Fruit fly (Drosophila melanogaster) whole organism, embryonic: ENCODE results near the gene polo.

Experiments
- Adf1 ChIP-seq: fragments of 200-800 bp; sonication (Bioruptor generic); IDR thresholded peaks from 2 replicates; pipeline ENCODE4 v1.3.6; 2022; ENCODE audit warnings: missing biosample characterization, missing genetic modification characterization
- Atf3 ChIP-seq: fragments of 200-800 bp; sonication (Bioruptor generic); optimal IDR thresholded peaks from 3 replicates; lab custom pipeline; 2016; ENCODE audit warnings: missing biosample characterization, missing genetic modification characterization
- CG10147 ChIP-seq: fragments of 200-800 bp; sonication (Bioruptor generic); optimal IDR thresholded peaks from 2 replicates; lab custom pipeline; 2019; ENCODE audit warnings: missing biosample characterization, mild to moderate bottlenecking, missing genetic modification characterization, moderate library complexity
- CG10209 ChIP-seq: fragments of 200-800 bp; sonication (Bioruptor generic); optimal IDR thresholded peaks from 3 replicates; lab custom pipeline; 2017; ENCODE audit warnings: missing biosample characterization, mild to moderate bottlenecking, missing genetic modification characterization, missing genetic modification reagents
- CG10654 ChIP-seq: fragments of 200-800 bp; sonication (Bioruptor generic); optimal IDR thresholded peaks from 2 replicates; lab custom pipeline; 2016; ENCODE audit warnings: missing biosample characterization, missing genetic modification characterization
- CG11723 ChIP-seq: fragments of 200-800 bp; sonication (Bioruptor generic); optimal IDR thresholded peaks from 2 replicates; lab custom pipeline; 2017; ENCODE audit warnings: missing biosample characterization, mild to moderate bottlenecking, missing genetic modification characterization
- CG1233 ChIP-seq: fragments of 200-800 bp; sonication (Bioruptor generic); optimal IDR thresholded peaks from 4 replicates; lab custom pipeline; 2018; ENCODE audit warnings: missing biosample characterization, mild to moderate bottlenecking, missing genetic modification characterization
- CG16813 ChIP-seq: fragments of 200-800 bp; sonication (Bioruptor generic); IDR thresholded peaks from 3 replicates; pipeline ENCODE4 v1.3.6; 2022; ENCODE audit warnings: missing biosample characterization, missing genetic modification characterization; ENCODE audit not compliant: partially characterized antibody
- CG31388 ChIP-seq: fragments of 200-800 bp; sonication (Bioruptor generic); optimal IDR thresholded peaks from 2 replicates; lab custom pipeline; 2016; ENCODE audit warnings: missing biosample characterization, missing genetic modification characterization
- CG31441 ChIP-seq: fragments of 200-800 bp; sonication (Bioruptor generic); IDR thresholded peaks from 2 replicates; pipeline ENCODE4 v1.3.6; 2022; ENCODE audit warnings: missing biosample characterization, missing genetic modification characterization
- CG34422 ChIP-seq: fragments of 200-800 bp; sonication (Bioruptor generic); IDR thresholded peaks from 3 replicates; pipeline ENCODE4 v1.3.6; 2022; ENCODE audit warnings: missing biosample characterization, missing genetic modification characterization
- CG3847 ChIP-seq: fragments of 200-800 bp; sonication (Bioruptor generic); IDR thresholded peaks from 2 replicates; pipeline ENCODE4 v1.3.6; 2022; ENCODE audit warnings: missing biosample characterization, missing genetic modification characterization
- CG4854 ChIP-seq: fragments of 200-800 bp; sonication (Bioruptor generic); optimal IDR thresholded peaks from 2 replicates; lab custom pipeline; 2016; ENCODE audit warnings: missing biosample characterization, missing genetic modification characterization, inconsistent platforms
- CG6272 ChIP-seq: fragments of 200-800 bp; sonication (Bioruptor generic); IDR thresholded peaks from 2 replicates; pipeline ENCODE4 v1.3.6; 2022; ENCODE audit warnings: missing biosample characterization, missing genetic modification characterization
- CG6683 ChIP-seq: fragments of 200-800 bp; sonication (Bioruptor generic); optimal IDR thresholded peaks from 2 replicates; lab custom pipeline; 2017; ENCODE audit warnings: missing biosample characterization, mild to moderate bottlenecking, missing genetic modification characterization, missing genetic modification reagents
- CG7357 ChIP-seq: fragments of 200-800 bp; sonication (Bioruptor generic); IDR thresholded peaks from 3 replicates; pipeline ENCODE4 v1.3.6; 2022; ENCODE audit warnings: missing biosample characterization, missing genetic modification characterization
- CG8924 ChIP-seq: fragments of 200-800 bp; optimal IDR thresholded peaks from 3 replicates; lab custom pipeline; 2019; ENCODE audit warnings: missing biosample characterization, mild to moderate bottlenecking, missing genetic modification characterization, moderate library complexity
- CG9437 ChIP-seq: fragments of 200-800 bp; sonication (Bioruptor generic); optimal IDR thresholded peaks from 2 replicates; lab custom pipeline; 2018; ENCODE audit warnings: missing biosample characterization, mild to moderate bottlenecking, missing genetic modification characterization
- Chrac-16 ChIP-seq: fragments of 200-800 bp; sonication (Bioruptor generic); optimal IDR thresholded peaks from 3 replicates; lab custom pipeline; 2016; ENCODE audit warnings: missing biosample characterization, missing genetic modification characterization
- Dbx ChIP-seq: fragments of 200-800 bp; sonication (Bioruptor generic); IDR thresholded peaks from 3 replicates; pipeline ENCODE4 v1.3.6; 2022; ENCODE audit warnings: missing biosample characterization, missing genetic modification characterization
- Gug ChIP-seq: fragments of 200-800 bp; sonication (Bioruptor generic); IDR thresholded peaks from 4 replicates; pipeline ENCODE4 v1.3.6; 2022; ENCODE audit warnings: missing biosample characterization, missing genetic modification characterization
- HHEX ChIP-seq: fragments of 200-800 bp; sonication (Bioruptor generic); optimal IDR thresholded peaks from 3 replicates; lab custom pipeline; 2017; ENCODE audit warnings: missing biosample characterization, mild to moderate bottlenecking, missing genetic modification characterization, missing genetic modification reagents
- HLHmδ ChIP-seq: fragments of 200-800 bp; sonication (Bioruptor generic); optimal IDR thresholded peaks from 2 replicates; lab custom pipeline; 2018; ENCODE audit warnings: missing biosample characterization, mild to moderate bottlenecking, missing genetic modification characterization, moderate library complexity
- Lhr ChIP-seq: fragments of 200-800 bp; sonication (Bioruptor generic); optimal IDR thresholded peaks from 3 replicates; lab custom pipeline; 2017; ENCODE audit warnings: mild to moderate bottlenecking, missing biosample characterization, missing genetic modification reagents, missing genetic modification characterization
- MTF-1 ChIP-seq: fragments of 200-800 bp; sonication (Bioruptor generic); optimal IDR thresholded peaks from 2 replicates; lab custom pipeline; 2018; ENCODE audit warnings: missing biosample characterization, mild to moderate bottlenecking, missing genetic modification characterization, borderline replicate concordance
- Mad ChIP-seq: fragments of 200-800 bp; sonication (Bioruptor generic); optimal IDR thresholded peaks from 2 replicates; lab custom pipeline; 2016; ENCODE audit warnings: missing biosample characterization, missing genetic modification characterization
- Max ChIP-seq: fragments of 200-800 bp; sonication (Bioruptor generic); optimal IDR thresholded peaks from 2 replicates; lab custom pipeline; 2016; ENCODE audit warnings: missing biosample characterization, mild to moderate bottlenecking, missing genetic modification characterization
- Nf-YB ChIP-seq: fragments of 200-800 bp; sonication (Bioruptor generic); optimal IDR thresholded peaks from 3 replicates; lab custom pipeline; 2019; ENCODE audit warnings: missing biosample characterization, mild to moderate bottlenecking, missing genetic modification characterization, moderate library complexity
- Opbp ChIP-seq: fragments of 200-800 bp; sonication (Bioruptor generic); IDR thresholded peaks from 3 replicates; pipeline ENCODE4 v1.3.6; 2022; ENCODE audit warnings: missing biosample characterization, missing genetic modification characterization; ENCODE audit not compliant: partially characterized antibody
- Sox100B ChIP-seq: fragments of 200-800 bp; sonication (Bioruptor generic); optimal IDR thresholded peaks from 3 replicates; lab custom pipeline; 2018; ENCODE audit warnings: missing biosample characterization, mild to moderate bottlenecking, missing genetic modification characterization
- TFAM ChIP-seq: fragments of 200-800 bp; sonication (Bioruptor generic); optimal IDR thresholded peaks from 2 replicates; lab custom pipeline; 2017; ENCODE audit warnings: missing biosample characterization, missing genetic modification characterization, inconsistent platforms
- Usf ChIP-seq: fragments of 200-800 bp; sonication (Bioruptor generic); optimal IDR thresholded peaks from 2 replicates; lab custom pipeline; 2017; ENCODE audit warnings: missing genotype, missing biosample characterization, missing genetic modification characterization
- bbx ChIP-seq: fragments of 200-800 bp; sonication (Bioruptor generic); IDR thresholded peaks from 2 replicates; pipeline ENCODE4 v1.3.6; 2022; ENCODE audit warnings: missing biosample characterization, missing genetic modification characterization; ENCODE audit not compliant: partially characterized antibody
- bowl ChIP-seq: fragments of 200-800 bp; sonication (Bioruptor generic); IDR thresholded peaks from 2 replicates; pipeline ENCODE4 v1.3.6; 2022; ENCODE audit warnings: missing biosample characterization, missing genetic modification characterization
- cad ChIP-seq: fragments of >200 bp; optimal IDR thresholded peaks from 2 replicates; lab custom pipeline; 2017; ENCODE audit warnings: missing biosample characterization, missing genetic modification characterization
- cato ChIP-seq: fragments of 200-800 bp; sonication (Bioruptor generic); optimal IDR thresholded peaks from 2 replicates; lab custom pipeline; 2016; ENCODE audit warnings: missing biosample characterization, missing genetic modification characterization, borderline replicate concordance
- chm ChIP-seq: fragments of 200-800 bp; sonication (Bioruptor generic); IDR thresholded peaks from 2 replicates; pipeline ENCODE4 v1.3.6; 2022; ENCODE audit warnings: missing biosample characterization, missing genetic modification characterization
- chn ChIP-seq: fragments of 200-800 bp; sonication (Bioruptor generic); optimal IDR thresholded peaks from 2 replicates; lab custom pipeline; 2016; ENCODE audit warnings: missing biosample characterization, missing genetic modification characterization
- crp ChIP-seq, 2 experiments: fragments of 200-800 bp; sonication (Bioruptor generic); optimal IDR thresholded peaks; 2 replicates in 1 of 2; 3 replicates in 1 of 2; lab custom pipeline; 2017; ENCODE audit warnings: missing biosample characterization in 2 of 2, missing genetic modification characterization in 2 of 2, mild to moderate bottlenecking in 1 of 2, moderate library complexity in 1 of 2
- esg ChIP-seq: fragments of 200-800 bp; sonication (Bioruptor generic); conservative IDR thresholded peaks from 2 replicates; pipeline ENCODE4 v1.3.6; 2022; ENCODE audit warnings: missing biosample characterization, missing genetic modification characterization
- fru ChIP-seq: fragments of >200 bp; optimal IDR thresholded peaks from 2 replicates; lab custom pipeline; 2017
- gcm ChIP-seq: fragments of 200-800 bp; sonication (Bioruptor generic); optimal IDR thresholded peaks from 2 replicates; lab custom pipeline; 2019; ENCODE audit warnings: missing biosample characterization, mild to moderate bottlenecking, missing genetic modification characterization, moderate library complexity
- gsb-n ChIP-seq: fragments of 200-800 bp; sonication (Bioruptor generic); optimal IDR thresholded peaks from 3 replicates; lab custom pipeline; 2018; ENCODE audit warnings: missing biosample characterization, mild to moderate bottlenecking, missing genetic modification characterization
- insv ChIP-seq, 2 experiments: fragments of 200-800 bp; sonication (Bioruptor generic); optimal IDR thresholded peaks; 3 replicates each; lab custom pipeline; 2016 to 2018; ENCODE audit warnings: missing biosample characterization in 2 of 2, missing genetic modification characterization in 2 of 2
- mirr ChIP-seq: fragments of 200-800 bp; sonication (Bioruptor generic); optimal IDR thresholded peaks from 3 replicates; lab custom pipeline; 2018; ENCODE audit warnings: missing biosample characterization, mild to moderate bottlenecking, missing genetic modification characterization
- slou ChIP-seq: fragments of 200-800 bp; sonication (Bioruptor generic); optimal IDR thresholded peaks from 3 replicates; lab custom pipeline; 2016; ENCODE audit warnings: missing biosample characterization, missing genetic modification characterization
- slp2 ChIP-seq: fragments of 200-800 bp; sonication (Bioruptor generic); optimal IDR thresholded peaks from 2 replicates; lab custom pipeline; 2016; ENCODE audit warnings: missing biosample characterization, missing genetic modification characterization
- stwl ChIP-seq: fragments of 200-800 bp; sonication (Bioruptor generic); optimal IDR thresholded peaks from 3 replicates; lab custom pipeline; 2018; ENCODE audit warnings: missing biosample characterization, mild to moderate bottlenecking, missing genetic modification characterization, moderate library complexity
- tap ChIP-seq: fragments of 200-800 bp; optimal IDR thresholded peaks from 3 replicates; lab custom pipeline; 2019; ENCODE audit warnings: missing biosample characterization, mild to moderate bottlenecking, missing genetic modification characterization, moderate library complexity

polo gene

dm6 chr3L:20347762-20348580, 38.5 kb downstream of the polo start, which contains the start of the genes Rbbp5 and eRF1 (continued):
- peak; percentile 94 for TF ChIP-seq Opbp (GFP tag; lab: Robert Waterston, UW)
- peak; percentile 27 for TF ChIP-seq slp2 (GFP tag; lab: Kevin White, UChicago)
- no peak for TF ChIP-seq gcm (GFP tag; lab: Kevin White, UChicago)
- TF ChIP-seq CG34422 (GFP tag; lab: Robert Waterston, UW), result peak; percentile 87
- peak; percentile 49; the same call in 2 of the 3 replicates for TF ChIP-seq CG7357 (GFP tag; lab: Robert Waterston, UW)
- peak; percentile 74 for TF ChIP-seq slou (GFP tag; lab: Kevin White, UChicago)
- no peak for TF ChIP-seq cad (GFP tag; lab: Kevin White, UChicago)
- TF ChIP-seq Adf1 (GFP tag; lab: Robert Waterston, UW), result no peak
- TF ChIP-seq chm (GFP tag; lab: Robert Waterston, UW), result peak; percentile 61
- TF ChIP-seq Nf-YB (GFP tag; lab: Kevin White, UChicago), result peak; percentile 44
- peak; percentile 54 for TF ChIP-seq Mad (GFP tag; lab: Kevin White, UChicago)
- peak; percentile 93 for TF ChIP-seq Dbx
- no peak for TF ChIP-seq TFAM (GFP tag; lab: Kevin White, UChicago)
- TF ChIP-seq MTF-1, result no peak
- peak in 1 of 2 experiments; percentile 47 for TF ChIP-seq insv (GFP tag; optimal IDR thresholded peaks at IDR 0.05; lab: Kevin White, UChicago)
- no peak for TF ChIP-seq mirr (GFP tag; lab: Kevin White, UChicago)
- TF ChIP-seq crp (GFP tag; optimal IDR thresholded peaks at IDR 0.05; lab: Kevin White, UChicago), result peak in 1 of 2 experiments; percentile 17
- peak; percentile 73 for TF ChIP-seq CG10654 (GFP tag; lab: Kevin White, UChicago)
- TF ChIP-seq bbx (GFP tag; lab: Robert Waterston, UW), result peak; percentile 93
- TF ChIP-seq CG10209 (GFP tag; lab: Kevin White, UChicago), result peak; percentile 62
- TF ChIP-seq tap (tag; lab: Kevin White, UChicago), result no peak
- peak; percentile 94 for TF ChIP-seq CG16813
- TF ChIP-seq CG1233 (GFP tag; lab: Kevin White, UChicago), result peak; percentile 61
- peak; percentile 75; the same call in 1 of the 2 replicates for TF ChIP-seq esg (GFP tag; lab: Robert Waterston, UW)
- TF ChIP-seq stwl, result peak; percentile 41
- TF ChIP-seq bowl (GFP tag; lab: Robert Waterston, UW), result no peak
- TF ChIP-seq Lhr (GFP tag; lab: Kevin White, UChicago), result peak; percentile 56
- no peak for TF ChIP-seq fru (lab: Kevin White, UChicago)
- peak; percentile 26 for TF ChIP-seq CG4854
- peak; percentile 50 for TF ChIP-seq Atf3
- peak; percentile 48 for TF ChIP-seq CG9437
- peak; percentile 71 for TF ChIP-seq chn (GFP tag; lab: Kevin White, UChicago)
- no peak for TF ChIP-seq cato (GFP tag; lab: Kevin White, UChicago)
- TF ChIP-seq CG3847, result peak; percentile 85
- no peak for TF ChIP-seq gsb-n (tag; lab: Kevin White, UChicago)
- TF ChIP-seq Usf (GFP tag; lab: Kevin White, UChicago), result no peak
- peak; percentile 82 for TF ChIP-seq Chrac-16 (GFP tag; lab: Kevin White, UChicago)
- no peak for TF ChIP-seq HLHmδ (GFP tag; lab: Kevin White, UChicago)
- no peak for TF ChIP-seq Sox100B
- TF ChIP-seq HHEX (GFP tag; lab: Kevin White, UChicago), result no peak
- TF ChIP-seq CG31388 (GFP tag; lab: Kevin White, UChicago), result peak; percentile 65
- peak; percentile 69 for TF ChIP-seq CG10147
- TF ChIP-seq CG6683 (GFP tag; lab: Kevin White, UChicago), result no peak
- TF ChIP-seq CG6272 (GFP tag; lab: Robert Waterston, UW), result no peak
- TF ChIP-seq CG11723 (GFP tag; lab: Kevin White, UChicago), result peak; percentile 30
- TF ChIP-seq CG8924 (tag; lab: Kevin White, UChicago), result peak; percentile 85
- TF ChIP-seq Gug, result peak; percentile 85; the same call in 3 of the 4 replicates
- TF ChIP-seq CG31441 (GFP tag; lab: Robert Waterston, UW), result peak; percentile 80; the same call in 1 of the 2 replicates
- TF ChIP-seq Max (GFP tag; lab: Kevin White, UChicago), result peak; percentile 86
